Fruit fly (Drosophila melanogaster) whole organism, embryonic: ENCODE results near the gene CG13069.
A peak's percentile ranks its signal among the peaks of the same experiment; 100 is the strongest.

Source experiments
- Abd-B ChIP-seq: fragments of 200-800 bp; sonication (Bioruptor generic); optimal IDR thresholded peaks from 2 replicates; lab custom pipeline; 2018; ENCODE audit warnings: missing biosample characterization, mild to moderate bottlenecking, missing genetic modification characterization, moderate library complexity
- Aef1 ChIP-seq: fragments of 200-800 bp; sonication (Bioruptor generic); IDR thresholded peaks from 3 replicates; pipeline ENCODE4 v1.3.6; 2022; ENCODE audit warnings: missing biosample characterization, missing genetic modification characterization
- BEAF-32 ChIP-seq: fragments of 200-800 bp; sonication (Bioruptor generic); optimal IDR thresholded peaks from 3 replicates; lab custom pipeline; 2017; ENCODE audit warnings: missing biosample characterization, missing genetic modification characterization, mild to moderate bottlenecking, moderate library complexity, missing genetic modification reagents
- CG14014 ChIP-seq: fragments of 200-800 bp; sonication (Bioruptor generic); IDR thresholded peaks from 2 replicates; pipeline ENCODE4 v1.3.6; 2022; ENCODE audit warnings: missing biosample characterization, missing genetic modification characterization
- CG1529 ChIP-seq: fragments of 200-800 bp; sonication (Bioruptor generic); optimal IDR thresholded peaks from 3 replicates; lab custom pipeline; 2018; ENCODE audit warnings: missing biosample characterization, missing genetic modification characterization
- CG15479 ChIP-seq: fragments of 200-800 bp; sonication (Bioruptor generic); optimal IDR thresholded peaks from 3 replicates; lab custom pipeline; 2019; ENCODE audit warnings: missing biosample characterization, mild to moderate bottlenecking, missing genetic modification characterization, moderate library complexity
- CG15601 ChIP-seq: fragments of 200-800 bp; sonication (Bioruptor generic); optimal IDR thresholded peaks from 3 replicates; lab custom pipeline; 2019; ENCODE audit warnings: missing biosample characterization, mild to moderate bottlenecking, missing genetic modification characterization, moderate library complexity
- CG17186 ChIP-seq: fragments of 200-800 bp; sonication (Bioruptor generic); optimal IDR thresholded peaks from 3 replicates; lab custom pipeline; 2017; ENCODE audit warnings: missing biosample characterization, missing genetic modification reagents, missing genetic modification characterization
- CG17359 ChIP-seq: fragments of 200-800 bp; sonication (Bioruptor generic); optimal IDR thresholded peaks from 3 replicates; lab custom pipeline; 2018; ENCODE audit warnings: missing biosample characterization, mild to moderate bottlenecking, missing genetic modification characterization, moderate library complexity
- CG17385 ChIP-seq: fragments of 200-800 bp; sonication (Bioruptor generic); optimal IDR thresholded peaks from 3 replicates; lab custom pipeline; 2018; ENCODE audit warnings: missing biosample characterization, mild to moderate bottlenecking, missing genetic modification characterization
- CG17912 ChIP-seq: fragments of 200-800 bp; sonication (Bioruptor generic); optimal IDR thresholded peaks from 2 replicates; lab custom pipeline; 2018; ENCODE audit warnings: missing biosample characterization, mild to moderate bottlenecking, missing genetic modification characterization
- CG30020 ChIP-seq: fragments of 200-800 bp; optimal IDR thresholded peaks from 2 replicates; lab custom pipeline; 2019; ENCODE audit warnings: missing biosample characterization, mild to moderate bottlenecking, missing genetic modification characterization, moderate library complexity
- CG30403 ChIP-seq: fragments of 200-800 bp; sonication (Bioruptor generic); optimal IDR thresholded peaks from 3 replicates; lab custom pipeline; 2016; ENCODE audit warnings: missing biosample characterization, missing genetic modification characterization
- CG30431 ChIP-seq: fragments of 200-800 bp; sonication (Bioruptor generic); optimal IDR thresholded peaks from 2 replicates; lab custom pipeline; 2017; ENCODE audit warnings: missing biosample characterization, missing genetic modification characterization
- CG4328 ChIP-seq: fragments of 200-800 bp; sonication (Bioruptor generic); optimal IDR thresholded peaks from 3 replicates; lab custom pipeline; 2017; ENCODE audit warnings: missing biosample characterization, missing genetic modification reagents, missing genetic modification characterization
- CG4360 ChIP-seq: fragments of 200-800 bp; sonication (Bioruptor generic); IDR thresholded peaks from 2 replicates; pipeline ENCODE4 v1.3.6; 2022; ENCODE audit warnings: missing biosample characterization, missing genetic modification characterization
- CG7372 ChIP-seq: fragments of 200-800 bp; sonication (Bioruptor generic); IDR thresholded peaks from 2 replicates; pipeline ENCODE4 v1.3.6; 2022; ENCODE audit warnings: missing biosample characterization, missing genetic modification characterization
- CG7963 ChIP-seq: fragments of 200-800 bp; sonication (Bioruptor generic); IDR thresholded peaks from 3 replicates; pipeline ENCODE4 v1.3.6; 2022; ENCODE audit warnings: missing biosample characterization, missing genetic modification characterization; ENCODE audit not compliant: partially characterized antibody
- CG7987 ChIP-seq: fragments of 200-800 bp; sonication (Bioruptor generic); optimal IDR thresholded peaks from 2 replicates; lab custom pipeline; 2018; ENCODE audit warnings: missing biosample characterization, mild to moderate bottlenecking, missing genetic modification characterization, moderate library complexity
- CG9437 ChIP-seq: fragments of 200-800 bp; sonication (Bioruptor generic); optimal IDR thresholded peaks from 2 replicates; lab custom pipeline; 2018; ENCODE audit warnings: missing biosample characterization, mild to moderate bottlenecking, missing genetic modification characterization
- CG9876 ChIP-seq: fragments of 200-800 bp; sonication (Bioruptor generic); optimal IDR thresholded peaks from 2 replicates; lab custom pipeline; 2016; ENCODE audit warnings: missing biosample characterization, missing genetic modification characterization
- CHES-1-like ChIP-seq: fragments of 200-800 bp; sonication (Bioruptor generic); optimal IDR thresholded peaks from 2 replicates; lab custom pipeline; 2016; ENCODE audit warnings: missing biosample characterization, missing genetic modification characterization
- CoRest ChIP-seq: fragments of 200-800 bp; sonication (Bioruptor generic); optimal IDR thresholded peaks from 3 replicates; lab custom pipeline; 2018; ENCODE audit warnings: missing biosample characterization, mild to moderate bottlenecking, missing genetic modification characterization, moderate library complexity
- CrebB ChIP-seq: fragments of 200-800 bp; sonication (Bioruptor generic); optimal IDR thresholded peaks from 3 replicates; lab custom pipeline; 2018; ENCODE audit warnings: missing biosample characterization, mild to moderate bottlenecking, missing genetic modification characterization
- Dp ChIP-seq: fragments of 200-800 bp; sonication (Bioruptor generic); optimal IDR thresholded peaks from 2 replicates; lab custom pipeline; 2018; ENCODE audit warnings: missing biosample characterization, mild to moderate bottlenecking, missing genetic modification characterization, moderate library complexity
- Gsc ChIP-seq: fragments of 200-800 bp; sonication (Bioruptor generic); IDR thresholded peaks from 2 replicates; pipeline ENCODE4 v1.3.6; 2022; ENCODE audit warnings: missing biosample characterization, missing genetic modification characterization
- H15 ChIP-seq: fragments of 200-800 bp; sonication (Bioruptor generic); IDR thresholded peaks from 3 replicates; pipeline ENCODE4 v1.3.6; 2022; ENCODE audit warnings: missing biosample characterization, missing genetic modification characterization
- HLH4C ChIP-seq: fragments of 200-800 bp; sonication (Bioruptor generic); IDR thresholded peaks from 3 replicates; pipeline ENCODE4 v1.3.6; 2022; ENCODE audit warnings: missing biosample characterization, missing genetic modification characterization; ENCODE audit not compliant: partially characterized antibody
- Jarid2 ChIP-seq: fragments of 200-800 bp; sonication (Bioruptor generic); optimal IDR thresholded peaks from 3 replicates; lab custom pipeline; 2017; ENCODE audit warnings: mild to moderate bottlenecking, missing biosample characterization, missing genetic modification reagents, missing genetic modification characterization
- Lhr ChIP-seq: fragments of 200-800 bp; sonication (Bioruptor generic); optimal IDR thresholded peaks from 3 replicates; lab custom pipeline; 2017; ENCODE audit warnings: mild to moderate bottlenecking, missing biosample characterization, missing genetic modification reagents, missing genetic modification characterization
- Nf-YA ChIP-seq: fragments of 200-800 bp; sonication (Bioruptor generic); IDR thresholded peaks from 2 replicates; pipeline ENCODE4 v1.3.6; 2022; ENCODE audit warnings: missing biosample characterization, missing genetic modification characterization
- Opbp ChIP-seq: fragments of 200-800 bp; sonication (Bioruptor generic); IDR thresholded peaks from 3 replicates; pipeline ENCODE4 v1.3.6; 2022; ENCODE audit warnings: missing biosample characterization, missing genetic modification characterization; ENCODE audit not compliant: partially characterized antibody
- Sin3A ChIP-seq: fragments of >200 bp; optimal IDR thresholded peaks from 2 replicates; lab custom pipeline; 2018
- aop ChIP-seq: fragments of 200-800 bp; sonication (Bioruptor generic); IDR thresholded peaks from 2 replicates; pipeline ENCODE4 v1.3.6; 2022; ENCODE audit warnings: missing biosample characterization, missing genetic modification characterization
- bbx ChIP-seq: fragments of 200-800 bp; sonication (Bioruptor generic); IDR thresholded peaks from 2 replicates; pipeline ENCODE4 v1.3.6; 2022; ENCODE audit warnings: missing biosample characterization, missing genetic modification characterization; ENCODE audit not compliant: partially characterized antibody
- crol ChIP-seq: fragments of 200-800 bp; sonication (Bioruptor generic); IDR thresholded peaks from 2 replicates; pipeline ENCODE4 v1.3.6; 2022; ENCODE audit warnings: missing biosample characterization, missing genetic modification characterization
- crp ChIP-seq, 2 experiments: fragments of 200-800 bp; sonication (Bioruptor generic); optimal IDR thresholded peaks; 2 replicates in 1 of 2; 3 replicates in 1 of 2; lab custom pipeline; 2017; ENCODE audit warnings: missing biosample characterization in 2 of 2, missing genetic modification characterization in 2 of 2, mild to moderate bottlenecking in 1 of 2, moderate library complexity in 1 of 2
- esg ChIP-seq: fragments of 200-800 bp; sonication (Bioruptor generic); conservative IDR thresholded peaks from 2 replicates; pipeline ENCODE4 v1.3.6; 2022; ENCODE audit warnings: missing biosample characterization, missing genetic modification characterization
- fd3F ChIP-seq: fragments of 200-800 bp; sonication (Bioruptor generic); optimal IDR thresholded peaks from 2 replicates; lab custom pipeline; 2018; ENCODE audit warnings: missing biosample characterization, mild to moderate bottlenecking, missing genetic modification characterization, moderate library complexity
- fru ChIP-seq: fragments of >200 bp; optimal IDR thresholded peaks from 2 replicates; lab custom pipeline; 2017
- gfzf ChIP-seq: fragments of 200-800 bp; sonication (Bioruptor generic); optimal IDR thresholded peaks from 2 replicates; lab custom pipeline; 2016; ENCODE audit warnings: missing biosample characterization, mild to moderate bottlenecking, missing genetic modification characterization, moderate library complexity
- gsb ChIP-seq: fragments of 200-800 bp; sonication (Bioruptor generic); IDR thresholded peaks from 2 replicates; pipeline ENCODE4 v1.3.6; 2022; ENCODE audit warnings: missing biosample characterization, missing genetic modification characterization
- hkb ChIP-seq, 2 experiments: fragments of 200-800 bp in 1 of 2; fragments of >200 bp in 1 of 2; sonication (Bioruptor generic) in 1 of 2; IDR thresholded peaks in 1 of 2; optimal IDR thresholded peaks in 1 of 2; 2 replicates each; pipeline versions ENCODE4 v1.3.6 to Lab custom; 2017 to 2022; ENCODE audit warnings: missing biosample characterization in 1 of 2, missing genetic modification characterization in 1 of 2
- jigr1 ChIP-seq: fragments of 200-800 bp; sonication (Bioruptor generic); IDR thresholded peaks from 3 replicates; pipeline ENCODE4 v1.3.6; 2022; ENCODE audit warnings: missing biosample characterization, missing genetic modification characterization
- klu ChIP-seq: fragments of 200-800 bp; sonication (Bioruptor generic); IDR thresholded peaks from 2 replicates; pipeline ENCODE4 v1.3.6; 2022; ENCODE audit warnings: missing biosample characterization, missing genetic modification characterization
- lola ChIP-seq, 3 experiments: fragments of >200 bp in 2 of 3; fragments of 200-800 bp in 1 of 3; sonication (Bioruptor generic) in 1 of 3; optimal IDR thresholded peaks; 2 replicates each; lab custom pipeline; 2017 to 2019; ENCODE audit warnings: missing biosample characterization in 3 of 3, missing genetic modification characterization in 3 of 3, mild to moderate bottlenecking in 1 of 3, moderate library complexity in 1 of 3
- oc ChIP-seq: fragments of 200-800 bp; sonication (Bioruptor generic); optimal IDR thresholded peaks from 2 replicates; lab custom pipeline; 2018; ENCODE audit warnings: missing biosample characterization, mild to moderate bottlenecking, missing genetic modification characterization, moderate library complexity
- row ChIP-seq: fragments of 200-800 bp; sonication (Bioruptor generic); IDR thresholded peaks from 3 replicates; pipeline ENCODE4 v1.3.6; 2022; ENCODE audit warnings: missing biosample characterization, missing genetic modification characterization
- salm ChIP-seq: fragments of 200-800 bp; sonication (Bioruptor generic); optimal IDR thresholded peaks from 2 replicates; lab custom pipeline; 2018; ENCODE audit warnings: missing biosample characterization, mild to moderate bottlenecking, missing genetic modification characterization
- sd ChIP-seq: fragments of 200-800 bp; sonication (Bioruptor generic); optimal IDR thresholded peaks from 3 replicates; lab custom pipeline; 2018; ENCODE audit warnings: missing biosample characterization, mild to moderate bottlenecking, missing genetic modification characterization, moderate library complexity

CG13069 gene

DNA sequence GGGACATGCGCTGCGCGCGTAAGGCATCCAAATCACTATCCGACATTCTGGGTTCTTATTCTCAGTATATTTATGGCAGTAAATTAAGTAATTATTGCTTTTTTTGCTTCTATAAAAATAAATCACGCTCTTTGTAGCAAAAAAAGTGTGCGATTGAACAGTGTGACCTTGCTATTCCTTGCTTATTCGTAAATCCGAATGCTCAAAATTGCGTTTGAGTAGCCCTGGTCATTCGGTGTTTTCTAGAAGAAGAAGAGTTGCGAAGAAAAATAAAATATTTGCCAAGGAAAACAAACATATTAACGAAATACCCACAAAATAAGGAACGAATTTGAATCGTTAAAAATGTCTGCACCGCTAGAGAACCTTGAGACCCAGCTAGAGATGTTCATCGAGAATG lies 33.3 kb upstream of the CG13069 start, which contains the start of the genes PDCD-5 and MED10:
TSS of gene PDCD-5 (minus strand) at position 182 of the 400 bp plus-strand sequence.
TSS of gene MED10 (plus strand) at position 228 of the 400 bp plus-strand sequence.
- TF ChIP-seq H15 (GFP tag; lab: Robert Waterston, UW) (no peak), fd3F (GFP tag; lab: Kevin White, UChicago) (no peak), CHES-1-like (GFP tag; lab: Kevin White, UChicago) (peak; percentile 31), CG17912 (peak; percentile 55), Jarid2 (GFP tag; lab: Kevin White, UChicago) (no peak), CG7963 (GFP tag; lab: Robert Waterston, UW) (no peak), BEAF-32 (GFP tag; lab: Kevin White, UChicago) (peak; percentile 53), HLH4C (no peak), CG17359 (tag; lab: Kevin White, UChicago) (peak; percentile 45), CG1529 (GFP tag; lab: Kevin White, UChicago) (no peak), Opbp (GFP tag; lab: Robert Waterston, UW) (peak; percentile 50; the same call in 1 of the 3 replicates), CG9876 (no peak), CG30403 (GFP tag; lab: Kevin White, UChicago) (peak; percentile 4), CG4328 (GFP tag; lab: Kevin White, UChicago) (no peak), CG9437 (GFP tag; lab: Kevin White, UChicago) (no peak), Nf-YA (GFP tag; lab: Robert Waterston, UW) (no peak), hkb (optimal IDR thresholded peaks at IDR 0.05; lab: Kevin White, UChicago) (no peak), hkb (GFP tag; IDR thresholded peaks at IDR 0.05; lab: Robert Waterston, UW) (no peak), Dp (GFP tag; lab: Kevin White, UChicago) (peak; percentile 38), crol (no peak), row (GFP tag; lab: Robert Waterston, UW) (peak; percentile 28; the same call in 1 of the 3 replicates), CG17186 (GFP tag; lab: Kevin White, UChicago) (peak; percentile 62), CG4360 (GFP tag; lab: Robert Waterston, UW) (no peak), CG7372 (GFP tag; lab: Robert Waterston, UW) (no peak), fru (lab: Kevin White, UChicago) (no peak), oc (tag; lab: Kevin White, UChicago) (no peak), CG7987 (GFP tag; lab: Kevin White, UChicago) (peak; percentile 55), Abd-B (GFP tag; lab: Kevin White, UChicago) (peak; percentile 16), lola (GFP tag; optimal IDR thresholded peaks at IDR 0.05; lab: Kevin White, UChicago) (no peak), jigr1 (no peak), gsb (GFP tag; lab: Robert Waterston, UW) (no peak), CG14014 (GFP tag; lab: Robert Waterston, UW) (no peak), sd (tag; lab: Kevin White, UChicago) (no peak), CG30431 (GFP tag; lab: Kevin White, UChicago) (no peak), CG15601 (tag; lab: Kevin White, UChicago) (no peak), aop (GFP tag; lab: Robert Waterston, UW) (no peak), esg (GFP tag; lab: Robert Waterston, UW) (no peak), bbx (GFP tag; lab: Robert Waterston, UW) (0 out of 2 replicates have a peak, but pooled peaks have one; percentile 28), Lhr (GFP tag; lab: Kevin White, UChicago) (peak; percentile 18), CG15479 (GFP tag; lab: Kevin White, UChicago) (no peak), gfzf (GFP tag; lab: Kevin White, UChicago) (peak; percentile 96), Sin3A (lab: Kevin White, UChicago) (peak; percentile 72), CrebB (tag; lab: Kevin White, UChicago) (no peak), klu (GFP tag; lab: Robert Waterston, UW) (no peak), Aef1 (no peak), CG17385 (peak; percentile 99), CG30020 (tag; lab: Kevin White, UChicago) (peak; percentile 80), Gsc (no peak), salm (tag; lab: Kevin White, UChicago) (no peak), CoRest (tag; lab: Kevin White, UChicago) (peak; percentile 47), crp (GFP tag; optimal IDR thresholded peaks at IDR 0.05; lab: Kevin White, UChicago) (peak in 1 of 2 experiments; percentile 72)
